Worm (Caenorhabditis elegans): Measurements from ENCODE around the gene gnrr-5.

gnrr-5 gene

DNA sequence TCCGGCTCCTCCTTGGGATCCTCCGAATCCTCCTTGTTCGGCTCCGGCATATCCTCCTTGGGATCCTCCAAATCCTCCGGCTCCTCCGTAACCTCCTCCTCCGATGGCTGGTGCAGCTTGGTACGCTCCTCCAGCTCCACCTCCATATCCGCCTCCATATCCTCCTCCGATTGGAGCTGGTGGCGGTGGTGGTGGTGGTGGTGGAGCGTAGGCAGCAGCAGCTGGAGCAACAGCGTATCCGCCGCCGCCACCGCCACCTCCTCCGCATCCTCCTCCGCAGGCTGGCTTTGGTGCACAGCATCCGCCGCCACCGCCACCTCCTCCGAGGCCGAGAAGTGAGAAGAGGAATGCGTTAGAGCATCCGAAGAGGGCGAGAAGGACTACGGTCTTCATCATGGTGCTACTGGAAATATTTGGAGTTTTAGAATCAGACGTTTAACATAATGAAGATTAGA is 21.7 kb downstream of the gnrr-5 start, which contains the start of gene Y47D7A.15:
Y47D7A.15 (minus strand) TSS at position 405 of the 455 bp plus-strand sequence.
- TF ChIP-seq M03D4.4 (tag; optimal IDR thresholded peaks at IDR 0.05) (no peak), lsy-2 (tag; optimal IDR thresholded peaks at IDR 0.05) (no peak), nhr-28 (tag; optimal IDR thresholded peaks at IDR 0.05) (no peak), lin-13 (tag; optimal IDR thresholded peaks at IDR 0.05) (no peak), bed-3 (GFP tag; optimal IDR thresholded peaks at IDR 0.05) (no peak), cnd-1 (tag; optimal IDR thresholded peaks at IDR 0.05) (no peak), mep-1 (tag; optimal IDR thresholded peaks at IDR 0.05) (no peak), elt-1 (tag; optimal IDR thresholded peaks at IDR 0.05; ENCODE audit: borderline replicate concordance, insufficient read depth) (no peak), ceh-43 (GFP tag; optimal IDR thresholded peaks at IDR 0.05) (no peak), mab-5 (tag; optimal IDR thresholded peaks at IDR 0.05) (no peak), ztf-11 (tag; optimal IDR thresholded peaks at IDR 0.05) (no peak), ces-1 (GFP tag; optimal IDR thresholded peaks at IDR 0.05) (no peak), nhr-2 (tag; optimal IDR thresholded peaks at IDR 0.05) (no peak), hlh-1 (tag; optimal IDR thresholded peaks at IDR 0.05) (no peak)

DNA sequence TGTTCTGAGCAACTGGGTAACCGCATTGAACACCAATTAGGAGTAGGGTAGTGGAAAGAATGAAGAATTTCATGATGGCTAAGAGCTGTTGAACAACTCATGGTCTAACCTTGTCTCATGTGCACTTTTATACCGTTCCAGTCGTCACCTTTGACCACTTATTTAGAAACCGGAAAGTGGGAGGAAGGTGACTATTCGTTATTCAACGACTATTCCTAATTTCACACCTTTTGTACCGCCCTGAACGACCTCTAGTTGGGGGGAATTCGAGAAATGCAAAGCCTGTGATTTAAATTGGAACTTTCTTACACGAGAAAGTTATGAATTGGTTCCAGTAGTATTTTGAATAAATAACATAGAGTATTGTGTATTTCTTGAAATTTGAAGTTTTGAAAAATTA is 25.0 kb downstream of the gnrr-5 start, which contains the start of gene Y47D7A.12:
Y47D7A.12 (minus strand) TSS at position 101 of the 400 bp plus-strand sequence.
- TF ChIP-seq tbx-8 (GFP tag; optimal IDR thresholded peaks at IDR 0.05) (no peak), lin-13 (tag; optimal IDR thresholded peaks at IDR 0.05) (no peak), lsy-2 (tag; optimal IDR thresholded peaks at IDR 0.05) (no peak), nhr-237 (tag; optimal IDR thresholded peaks at IDR 0.05) (no peak), nhr-76 (tag; optimal IDR thresholded peaks at IDR 0.05) (no peak), ceh-83 (GFP tag; optimal IDR thresholded peaks at IDR 0.05) (no peak), pha-4 (tag; optimal IDR thresholded peaks at IDR 0.05) (no peak), ztf-11 (tag; optimal IDR thresholded peaks at IDR 0.05) (no peak), nhr-28 (tag; optimal IDR thresholded peaks at IDR 0.05) (no peak), hlh-1 (tag; optimal IDR thresholded peaks at IDR 0.05) (no peak), nhr-2 (tag; optimal IDR thresholded peaks at IDR 0.05) (no peak), blmp-1 (tag; optimal IDR thresholded peaks at IDR 0.05) (no peak), unc-39 (tag; optimal IDR thresholded peaks at IDR 0.05) (no peak), sem-2 (GFP tag; optimal IDR thresholded peaks at IDR 0.05) (no peak), ceh-39 (tag; optimal IDR thresholded peaks at IDR 0.05) (no peak), ham-2 (GFP tag; optimal IDR thresholded peaks at IDR 0.05) (no peak), zip-8 (tag; optimal IDR thresholded peaks at IDR 0.05) (no peak)

DNA sequence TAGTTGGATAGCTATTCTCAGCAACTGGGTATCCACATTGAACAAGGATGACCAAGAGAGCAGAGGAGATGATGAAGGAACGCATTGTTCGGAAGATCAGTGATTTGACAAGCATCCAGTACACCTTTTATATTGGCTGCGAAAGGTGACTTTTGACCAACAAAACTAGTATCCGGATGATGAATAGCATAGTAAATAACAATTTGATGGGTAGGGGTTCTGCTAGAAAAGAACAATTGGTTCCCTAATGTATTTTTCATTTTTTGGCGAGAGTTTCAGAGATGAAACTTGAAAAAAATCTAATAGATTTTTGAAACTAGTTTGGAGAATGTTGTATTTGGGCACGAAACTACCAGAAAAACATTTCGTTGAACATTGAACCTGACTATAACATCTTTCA is 26.3 kb downstream of the gnrr-5 start, which contains the start of gene Y47D7A.11:
Y47D7A.11 (minus strand) TSS at position 101 of the 400 bp plus-strand sequence.
- TF ChIP-seq ztf-11 (tag; optimal IDR thresholded peaks at IDR 0.05) (no peak), mep-1 (tag; optimal IDR thresholded peaks at IDR 0.05) (no peak), unc-39 (tag; optimal IDR thresholded peaks at IDR 0.05) (no peak), ces-1 (GFP tag; optimal IDR thresholded peaks at IDR 0.05) (no peak), M03D4.4 (tag; optimal IDR thresholded peaks at IDR 0.05) (no peak), drap-1 (GFP tag; optimal IDR thresholded peaks at IDR 0.05) (no peak), tbx-8 (GFP tag; optimal IDR thresholded peaks at IDR 0.05) (no peak), lin-13 (tag; optimal IDR thresholded peaks at IDR 0.05) (no peak), flh-1 (GFP tag; optimal IDR thresholded peaks at IDR 0.05) (no peak), ceh-83 (GFP tag; optimal IDR thresholded peaks at IDR 0.05) (no peak), ceh-39 (tag; optimal IDR thresholded peaks at IDR 0.05) (no peak), nhr-12 (tag; optimal IDR thresholded peaks at IDR 0.05) (no peak)

DNA sequence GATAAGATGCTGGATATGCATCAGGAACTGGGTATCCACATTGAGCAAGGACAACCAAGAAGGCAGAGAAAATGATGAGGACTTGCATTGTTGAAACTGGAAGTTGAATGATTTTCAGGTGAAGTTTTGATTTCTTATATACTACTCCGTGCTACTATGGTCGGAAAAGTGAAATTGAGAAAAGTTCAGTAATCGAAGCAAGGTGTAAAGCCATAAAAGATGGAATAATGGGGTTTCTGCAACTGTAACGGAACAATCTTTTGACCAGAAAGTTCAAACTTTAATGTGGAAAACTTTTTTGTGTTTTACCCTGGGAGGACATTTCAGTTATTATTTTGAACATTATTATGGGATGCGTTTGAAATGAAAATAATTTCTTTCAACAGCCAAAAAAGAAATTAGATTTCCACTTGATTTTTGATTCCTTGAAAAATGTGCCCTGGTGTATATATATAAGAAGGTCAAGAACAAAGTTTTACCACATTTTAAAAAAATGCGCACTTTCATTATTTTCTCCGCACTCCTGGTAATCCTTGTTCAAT is 30.6 kb downstream of the gnrr-5 start, which contains the start of the genes Y47D7A.9 and Y47D7A.19:
Y47D7A.9 (minus strand) TSS at position 101 of the 542 bp plus-strand sequence.
Y47D7A.19 (plus strand) TSS at position 492 of the 542 bp plus-strand sequence.
- TF ChIP-seq cnd-1 (tag; optimal IDR thresholded peaks at IDR 0.05), result no peak

DNA sequence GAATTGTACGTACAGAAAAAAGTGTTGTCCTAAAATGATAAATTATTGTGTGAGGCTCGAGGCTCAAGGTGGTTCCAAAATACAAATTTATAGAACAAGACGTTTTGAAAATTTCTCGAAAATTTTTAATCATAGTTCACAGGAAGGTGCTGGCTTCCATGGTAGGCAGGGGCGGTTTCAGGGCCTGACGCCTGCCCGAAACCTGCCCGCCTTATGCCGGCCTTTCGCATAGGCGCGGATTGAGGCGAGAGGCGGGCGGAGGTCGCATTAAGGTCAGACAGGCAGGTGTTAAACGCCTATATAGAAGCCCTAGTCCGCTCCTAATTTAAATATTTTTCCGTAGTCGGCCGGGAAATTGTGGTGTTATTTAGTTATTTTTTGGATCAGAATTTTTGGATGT is 31.4 kb downstream of the gnrr-5 start:
- TF ChIP-seq ceh-39 (tag; optimal IDR thresholded peaks at IDR 0.05) (no peak), pha-4 (tag; optimal IDR thresholded peaks at IDR 0.05) (no peak), snpc-4 (tag; optimal IDR thresholded peaks at IDR 0.05) (no peak), ztf-11 (tag; optimal IDR thresholded peaks at IDR 0.05) (no peak), tbx-8 (GFP tag; optimal IDR thresholded peaks at IDR 0.05) (no peak), M03D4.4 (tag; optimal IDR thresholded peaks at IDR 0.05) (no peak), ceh-83 (GFP tag; optimal IDR thresholded peaks at IDR 0.05) (no peak), blmp-1 (tag; optimal IDR thresholded peaks at IDR 0.05) (no peak), unc-62 (GFP tag; optimal IDR thresholded peaks at IDR 0.05) (no peak), cnd-1 (tag; optimal IDR thresholded peaks at IDR 0.05) (no peak)

Data from whole organism, mixed stage, embryonic.